Worm (Caenorhabditis elegans): ENCODE data around the gene jbts-14.

DNA sequence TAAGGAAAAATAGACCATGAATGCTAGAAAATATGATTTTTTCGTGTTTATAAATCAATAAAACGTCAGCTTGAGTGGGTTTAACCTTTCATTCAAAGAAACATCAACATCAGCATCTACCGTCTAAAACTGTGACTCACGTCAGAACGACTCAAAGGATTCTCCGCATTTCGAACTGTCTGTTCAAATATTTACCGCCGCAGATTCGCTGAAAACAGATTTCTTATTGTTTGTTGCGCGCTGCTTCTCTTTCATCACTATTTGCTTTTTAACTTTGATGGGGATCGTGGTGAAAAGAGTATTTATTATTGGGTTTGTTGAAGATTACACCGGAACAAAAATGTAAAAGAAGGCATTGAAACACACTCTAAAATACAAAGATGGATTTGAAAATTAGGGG, 17.2 kb downstream of the jbts-14 start:
- TF ChIP-seq zag-1 (tag; optimal IDR thresholded peaks at IDR 0.05) (no peak), ztf-11 (tag; optimal IDR thresholded peaks at IDR 0.05) (no peak)

Measured in whole organism, L1 larva.